Worm (Caenorhabditis elegans) whole organism, L2 larva: ENCODE measurements around the gene hpo-40.

Experiments
- R02D3.7 ChIP-seq: fragments of 150-350 bp; optimal IDR thresholded peaks from 2 replicates; lab custom pipeline; 2014; ENCODE audit warnings: missing biosample characterization, missing genetic modification characterization
- aly-2 ChIP-seq: fragments of 150-350 bp; optimal IDR thresholded peaks from 2 replicates; lab custom pipeline; 2014; ENCODE audit warnings: missing biosample characterization, missing genetic modification characterization
- ama-1 ChIP-seq: fragments of 150-350 bp; optimal IDR thresholded peaks from 2 replicates; lab custom pipeline; 2018; ENCODE audit warnings: inconsistent platforms
- blmp-1 ChIP-seq: sonication (generic microtip); optimal IDR thresholded peaks from 2 replicates; lab custom pipeline; 2017; ENCODE audit warnings: missing genetic modification characterization, mild to moderate bottlenecking, missing compliant biosample characterization, antibody characterized with exemption, moderate library complexity; ENCODE audit not compliant: insufficient read depth
- ceh-82 ChIP-seq: fragments of 150-350 bp; optimal IDR thresholded peaks from 2 replicates; lab custom pipeline; 2014; ENCODE audit warnings: missing biosample characterization, missing genetic modification characterization
- mdl-1 ChIP-seq, 2 experiments: fragments of 150-350 bp in 1 of 2; sonication (generic microtip) in 1 of 2; optimal IDR thresholded peaks; 2 replicates each; lab custom pipeline; 2017; ENCODE audit warnings: missing biosample characterization in 2 of 2, missing genetic modification characterization in 2 of 2
- nhr-23 ChIP-seq: fragments of 150-350 bp; optimal IDR thresholded peaks from 2 replicates; lab custom pipeline; 2014; ENCODE audit warnings: missing biosample characterization, missing genetic modification reagents, missing genetic modification characterization
- nhr-25 ChIP-seq: fragments of 150-350 bp; sonication (generic microtip); optimal IDR thresholded peaks from 3 replicates; lab custom pipeline; 2014; ENCODE audit warnings: missing biosample characterization, missing genetic modification characterization
- snpc-4 ChIP-seq: fragments of 150-350 bp; optimal IDR thresholded peaks from 2 replicates; lab custom pipeline; 2014; ENCODE audit warnings: missing biosample characterization, missing genetic modification characterization
- unc-39 ChIP-seq: fragments of 150-350 bp; optimal IDR thresholded peaks from 2 replicates; lab custom pipeline; 2014; ENCODE audit warnings: missing biosample characterization, missing genetic modification characterization
- unc-62 ChIP-seq: fragments of 150-350 bp; optimal IDR thresholded peaks from 2 replicates; lab custom pipeline; 2014; ENCODE audit warnings: missing biosample characterization, missing genetic modification reagents, missing genetic modification characterization
- ztf-11 ChIP-seq: sonication (generic microtip); optimal IDR thresholded peaks from 2 replicates; lab custom pipeline; 2017; ENCODE audit warnings: missing biosample characterization, missing genetic modification characterization
- ztf-4 ChIP-seq: fragments of 150-350 bp; optimal IDR thresholded peaks from 2 replicates; lab custom pipeline; 2014; ENCODE audit warnings: missing biosample characterization, missing genetic modification characterization

DNA sequence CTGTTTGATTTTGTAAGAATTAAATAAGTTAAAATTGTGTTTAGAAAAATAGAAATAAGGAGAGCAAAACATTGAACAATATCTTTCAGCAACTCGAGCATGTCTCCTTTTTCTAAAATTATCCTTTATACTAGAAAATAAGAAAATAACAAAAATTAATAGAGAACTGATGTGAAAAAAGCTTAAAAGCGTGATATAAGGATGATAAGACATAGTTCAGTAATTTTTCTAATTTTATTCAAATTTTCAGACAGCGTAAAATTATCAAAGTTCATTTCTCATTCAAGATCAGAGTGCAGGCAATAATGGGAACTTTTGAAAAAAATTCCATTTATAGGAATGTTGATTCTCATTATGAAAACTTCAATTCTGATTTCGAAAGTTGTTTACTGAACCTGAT, 20.6 kb downstream of the hpo-40 start, which contains the start of gene str-182:
- TF ChIP-seq ama-1 (lab: Kevin White, UChicago) (no peak), ztf-11 (tag; lab: Kevin White, UChicago) (no peak), blmp-1 (no peak), unc-62 (GFP tag; lab: Kevin White, UChicago) (no peak), nhr-23 (tag; lab: Kevin White, UChicago) (no peak), nhr-25 (tag; lab: Kevin White, UChicago) (no peak), ztf-4 (no peak), unc-39 (no peak), snpc-4 (tag; lab: Kevin White, UChicago) (no peak), aly-2 (tag; lab: Kevin White, UChicago) (no peak), ceh-82 (tag; lab: Kevin White, UChicago) (no peak), mdl-1 (tag; optimal IDR thresholded peaks at IDR 0.05; lab: Kevin White, UChicago) (no peak), R02D3.7 (tag; lab: Kevin White, UChicago) (no peak)
